Worm (Caenorhabditis elegans): ENCODE results near the gene F35E8.10.

ce11 chrV:15876308-15876707 lies 43.9 kb downstream of the F35E8.10 start, which contains the start of gene nhr-102:
- TF ChIP-seq ztf-1 (GFP tag; conservative IDR thresholded peaks at IDR 0.05), result no peak
- no peak for TF ChIP-seq nhr-23 (tag; optimal IDR thresholded peaks at IDR 0.05)
- no peak for TF ChIP-seq ztf-11 (tag; optimal IDR thresholded peaks at IDR 0.05)
- TF ChIP-seq lsy-2 (tag; optimal IDR thresholded peaks at IDR 0.05), result no peak
- no peak for TF ChIP-seq unc-39 (tag; optimal IDR thresholded peaks at IDR 0.05)
- no peak for TF ChIP-seq skn-1 (tag; optimal IDR thresholded peaks at IDR 0.05)
